Fruit fly (Drosophila melanogaster) whole organism, wandering third instar larva: Measurements from ENCODE around the gene CG33770.

Source experiments
- Abd-B ChIP-seq: fragments of >200 bp; optimal IDR thresholded peaks from 2 replicates; lab custom pipeline; 2017; ENCODE audit warnings: missing biosample characterization, missing genetic modification characterization
- CG32264 ChIP-seq: fragments of 200-800 bp; sonication (Bioruptor generic); optimal IDR thresholded peaks from 2 replicates; lab custom pipeline; 2016; ENCODE audit warnings: missing biosample characterization, missing genetic modification characterization
- CG9705 ChIP-seq: fragments of 200-800 bp; sonication (Bioruptor generic); optimal IDR thresholded peaks from 2 replicates; lab custom pipeline; 2018; ENCODE audit warnings: missing biosample characterization, mild to moderate bottlenecking, missing genetic modification characterization
- CrebA ChIP-seq: fragments of 200-800 bp; sonication (Bioruptor generic); optimal IDR thresholded peaks from 2 replicates; lab custom pipeline; 2016; ENCODE audit warnings: missing biosample characterization, mild to moderate bottlenecking, missing genetic modification characterization, borderline replicate concordance
- Dfd ChIP-seq: fragments of >200 bp; optimal IDR thresholded peaks from 2 replicates; lab custom pipeline; 2017; ENCODE audit warnings: missing biosample characterization, missing genetic modification characterization
- Dif ChIP-seq: fragments of 200-275, 200-300 bp; sonication (Bioruptor generic); optimal IDR thresholded peaks from 2 replicates; lab custom pipeline; 2018; ENCODE audit warnings: missing biosample characterization, missing genetic modification characterization; ENCODE audit not compliant: partially characterized antibody
- HLH106 ChIP-seq: fragments of 200-800 bp; optimal IDR thresholded peaks from 3 replicates; lab custom pipeline; 2019; ENCODE audit warnings: missing biosample characterization, mild to moderate bottlenecking, missing genetic modification characterization, moderate library complexity
- Hnf4 ChIP-seq: fragments of 200-800 bp; sonication (Bioruptor generic); optimal IDR thresholded peaks from 2 replicates; lab custom pipeline; 2016; ENCODE audit warnings: missing biosample characterization, mild to moderate bottlenecking, missing genetic modification characterization
- Hr78 ChIP-seq: fragments of >200 bp; optimal IDR thresholded peaks from 2 replicates; lab custom pipeline; 2017; ENCODE audit warnings: missing biosample characterization, missing genetic modification characterization
- Hr83 ChIP-seq: fragments of 200-300 bp; sonication (Bioruptor generic); optimal IDR thresholded peaks from 2 replicates; lab custom pipeline; 2016; ENCODE audit warnings: missing biosample characterization, mild to moderate bottlenecking, missing genetic modification characterization, moderate library complexity; ENCODE audit not compliant: poor library complexity, severe bottlenecking
- Jra ChIP-seq: sonication (Bioruptor generic); optimal IDR thresholded peaks from 2 replicates; lab custom pipeline; 2016; ENCODE audit warnings: missing biosample characterization, missing genetic modification characterization
- Mio ChIP-seq: sonication (Bioruptor generic); optimal IDR thresholded peaks from 2 replicates; lab custom pipeline; 2016; ENCODE audit warnings: missing biosample characterization, missing genetic modification characterization
- Myc ChIP-seq: fragments of >200 bp; optimal IDR thresholded peaks from 2 replicates; lab custom pipeline; 2017
- OdsH ChIP-seq: fragments of 200-800 bp; sonication (Bioruptor generic); optimal IDR thresholded peaks from 2 replicates; lab custom pipeline; 2016; ENCODE audit warnings: missing biosample characterization, mild to moderate bottlenecking, missing genetic modification characterization
- Rel ChIP-seq, 2 experiments: fragments of 200-800 bp; sonication (Bioruptor generic) in 1 of 2; optimal IDR thresholded peaks; 2 replicates in 1 of 2; 3 replicates in 1 of 2; lab custom pipeline; 2016 to 2019; ENCODE audit warnings: mild to moderate bottlenecking in 2 of 2, missing biosample characterization in 2 of 2, missing genetic modification characterization in 2 of 2, moderate library complexity in 1 of 2
- Sp1 ChIP-seq: fragments of 200-800 bp; sonication (Bioruptor generic); optimal IDR thresholded peaks from 3 replicates; lab custom pipeline; 2019; ENCODE audit warnings: missing biosample characterization, mild to moderate bottlenecking, missing genetic modification characterization, moderate library complexity
- br ChIP-seq: fragments of 200-800 bp; sonication (Bioruptor generic); optimal IDR thresholded peaks from 2 replicates; lab custom pipeline; 2016; ENCODE audit warnings: missing biosample characterization, missing genetic modification characterization
- brk ChIP-seq: fragments of 200-800 bp; sonication (Bioruptor generic); optimal IDR thresholded peaks from 2 replicates; lab custom pipeline; 2016; ENCODE audit warnings: missing biosample characterization, mild to moderate bottlenecking, missing genetic modification characterization
- dmrt93B ChIP-seq: fragments of 200-800 bp; sonication (Bioruptor generic); optimal IDR thresholded peaks from 2 replicates; lab custom pipeline; 2018; ENCODE audit warnings: missing biosample characterization, mild to moderate bottlenecking, missing genetic modification characterization
- dsf ChIP-seq: sonication (Bioruptor generic); optimal IDR thresholded peaks from 2 replicates; lab custom pipeline; 2016; ENCODE audit warnings: missing biosample characterization, missing genetic modification characterization, borderline replicate concordance
- ey ChIP-seq: fragments of 200-800 bp; sonication (Bioruptor generic); optimal IDR thresholded peaks from 2 replicates; lab custom pipeline; 2016; ENCODE audit warnings: missing biosample characterization, missing genetic modification characterization
- foxo ChIP-seq, 2 experiments: fragments of 200-800 bp; sonication (Bioruptor generic); optimal IDR thresholded peaks; 2 replicates in 1 of 2; 3 replicates in 1 of 2; lab custom pipeline; 2016 to 2017; ENCODE audit warnings: missing biosample characterization in 2 of 2, missing genetic modification characterization in 2 of 2
- fru ChIP-seq: fragments of 200-800 bp; sonication (Bioruptor generic); optimal IDR thresholded peaks from 3 replicates; lab custom pipeline; 2016; ENCODE audit warnings: missing biosample characterization, mild to moderate bottlenecking, missing genetic modification characterization
- h ChIP-seq: fragments of 200-800 bp; sonication (Bioruptor generic); optimal IDR thresholded peaks from 3 replicates; lab custom pipeline; 2016; ENCODE audit warnings: missing biosample characterization, mild to moderate bottlenecking, missing genetic modification characterization
- jim ChIP-seq: fragments of 175-275, 200-325 bp; sonication (Bioruptor generic); optimal IDR thresholded peaks from 2 replicates; lab custom pipeline; 2016; ENCODE audit warnings: missing biosample characterization, mild to moderate bottlenecking, missing genetic modification characterization
- lola ChIP-seq: fragments of >200 bp; optimal IDR thresholded peaks from 2 replicates; lab custom pipeline; 2017; ENCODE audit warnings: missing biosample characterization, missing genetic modification characterization
- pan ChIP-seq: fragments of >200 bp; optimal IDR thresholded peaks from 2 replicates; lab custom pipeline; 2017
- psq ChIP-seq: fragments of 200-800 bp; sonication (Bioruptor generic); optimal IDR thresholded peaks from 3 replicates; lab custom pipeline; 2017; ENCODE audit warnings: missing biosample characterization, mild to moderate bottlenecking, missing genetic modification characterization, moderate library complexity
- rgr ChIP-seq: fragments of 200-800 bp; sonication (Bioruptor generic); optimal IDR thresholded peaks from 3 replicates; lab custom pipeline; 2016; ENCODE audit warnings: missing biosample characterization, mild to moderate bottlenecking, missing genetic modification characterization
- sv ChIP-seq: fragments of 200-800 bp; sonication (Bioruptor generic); optimal IDR thresholded peaks from 3 replicates; lab custom pipeline; 2016; ENCODE audit warnings: missing biosample characterization, missing genetic modification characterization
- tai ChIP-seq: sonication (Bioruptor generic); optimal IDR thresholded peaks from 2 replicates; lab custom pipeline; 2016; ENCODE audit warnings: missing biosample characterization, missing genetic modification characterization
- usp ChIP-seq: fragments of >200 bp; optimal IDR thresholded peaks from 2 replicates; lab custom pipeline; 2017; ENCODE audit warnings: missing biosample characterization, missing genetic modification characterization
- woc ChIP-seq: sonication (Bioruptor generic); optimal IDR thresholded peaks from 2 replicates; lab custom pipeline; 2016; ENCODE audit warnings: missing biosample characterization, mild to moderate bottlenecking, missing genetic modification characterization

The CG33770 gene

DNA sequence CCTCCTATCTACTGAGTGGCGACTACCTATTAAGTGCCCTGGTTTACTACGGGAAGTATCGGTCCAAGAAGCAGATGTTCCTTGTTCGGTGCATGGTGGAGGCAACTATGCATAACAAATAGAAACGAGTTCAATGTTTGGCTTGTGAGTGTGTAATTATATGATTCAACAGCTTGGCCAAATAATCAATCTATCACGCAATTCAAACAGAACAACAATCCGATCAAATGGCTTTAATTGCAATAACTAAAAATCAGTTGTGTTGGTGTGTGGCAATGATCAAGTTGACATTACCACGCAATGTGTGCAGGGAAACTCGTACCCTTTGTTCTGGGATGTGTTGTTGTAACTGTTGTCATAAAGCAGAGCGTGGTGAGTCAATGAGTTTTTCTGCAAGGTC, 845 bp upstream of the CG33770 start, which contains the start of gene CG33769:
CG33769 (plus strand) TSS at position 301 of the 400 bp plus-strand sequence.
- no peak for TF ChIP-seq dmrt93B
- no peak for TF ChIP-seq foxo (GFP tag; optimal IDR thresholded peaks at IDR 0.05; lab: Kevin White, UChicago)
- no peak for TF ChIP-seq rgr (GFP tag; lab: Kevin White, UChicago)
- TF ChIP-seq CrebA (GFP tag; lab: Kevin White, UChicago): no peak
- no peak for TF ChIP-seq Jra
- TF ChIP-seq CG32264 (GFP tag; lab: Kevin White, UChicago): no peak
- no peak for TF ChIP-seq Dfd (GFP tag; lab: Kevin White, UChicago)
- no peak for TF ChIP-seq Dif
- TF ChIP-seq Rel (GFP tag; optimal IDR thresholded peaks at IDR 0.05; lab: Kevin White, UChicago): no peak
- no peak for TF ChIP-seq Rel (tag; optimal IDR thresholded peaks at IDR 0.05; lab: Kevin White, UChicago)
- TF ChIP-seq, all 38 proteins: peak for 0

DNA sequence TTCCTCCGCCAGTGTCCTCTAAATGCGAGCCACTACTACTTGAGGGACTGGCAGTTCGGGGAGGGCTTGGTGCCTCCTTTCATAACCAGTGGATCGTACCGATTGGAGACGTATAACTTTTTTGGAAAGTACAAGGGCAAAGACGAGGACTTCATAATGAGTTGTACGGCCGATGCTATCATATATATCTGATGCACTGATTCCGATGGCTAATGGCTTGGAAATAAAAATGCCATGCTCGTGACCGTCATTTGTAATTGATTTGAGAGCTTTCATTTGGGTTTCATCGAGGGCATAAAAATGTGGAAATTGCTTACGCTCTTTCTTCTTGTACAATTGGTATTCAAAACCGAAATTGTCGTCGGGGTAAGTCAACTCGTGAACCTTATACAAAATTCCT, 624 bp downstream of the CG33770 start, which contains the start of gene CG33771:
CG33771 (plus strand) TSS at position 301 of the 400 bp plus-strand sequence.
- TF ChIP-seq ey (GFP tag; lab: Kevin White, UChicago) (no peak), dsf (GFP tag; lab: Kevin White, UChicago) (no peak), foxo (GFP tag; optimal IDR thresholded peaks at IDR 0.05; lab: Kevin White, UChicago) (no peak), CG9705 (GFP tag; lab: Kevin White, UChicago) (no peak), usp (no peak), Rel (GFP tag; optimal IDR thresholded peaks at IDR 0.05; lab: Kevin White, UChicago) (no peak), Rel (tag; optimal IDR thresholded peaks at IDR 0.05; lab: Kevin White, UChicago) (no peak), h (GFP tag; lab: Kevin White, UChicago) (no peak), Myc (lab: Kevin White, UChicago) (no peak), Jra (no peak), brk (no peak), pan (no peak), CG32264 (GFP tag; lab: Kevin White, UChicago) (no peak), Sp1 (GFP tag; lab: Kevin White, UChicago) (no peak)

DNA sequence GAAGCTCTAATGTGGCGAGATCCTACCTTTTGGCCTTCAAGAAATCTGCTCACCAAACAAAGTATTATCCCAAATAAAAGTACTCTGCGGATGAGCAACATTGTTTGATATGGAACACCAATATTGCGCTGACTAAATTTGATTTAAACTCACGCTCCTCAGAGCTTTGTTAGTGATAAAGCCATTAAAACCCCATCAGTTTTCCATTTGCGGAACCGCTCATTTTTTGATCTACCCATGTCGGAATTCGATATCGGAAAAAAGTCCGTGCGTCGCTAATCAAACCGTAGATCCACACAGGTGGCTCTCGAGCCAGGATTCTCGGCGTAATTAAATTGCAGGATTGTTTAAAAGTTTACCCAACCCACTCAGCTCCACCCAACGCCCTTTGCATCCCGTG, 4.0 kb downstream of the CG33770 start, which contains the start of gene CG33772:
CG33772 (minus strand) TSS at position 101 of the 400 bp plus-strand sequence.
- TF ChIP-seq pan (no peak), jim (GFP tag; lab: Kevin White, UChicago) (no peak)
- TF ChIP-seq, all 38 proteins: peak for 0

DNA sequence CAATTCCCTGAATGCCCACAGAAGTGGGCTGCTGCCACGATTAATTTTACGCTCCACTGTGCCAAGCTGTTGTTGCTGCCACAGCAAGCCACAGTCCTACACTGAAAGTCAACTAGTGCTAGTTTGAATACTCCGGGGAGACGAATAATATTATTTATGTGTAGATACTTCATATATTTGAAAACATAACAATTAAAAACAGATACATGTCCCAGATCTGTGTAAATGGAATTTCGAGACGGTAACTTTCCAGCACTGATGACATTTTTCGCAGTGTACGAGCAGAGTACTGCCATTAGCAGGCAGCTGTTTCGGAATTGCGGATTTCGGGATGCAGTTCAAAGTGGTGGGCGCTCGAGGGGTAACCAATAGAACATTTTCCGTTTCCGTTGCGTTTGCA, 16.6 kb downstream of the CG33770 start:
- TF ChIP-seq dmrt93B: no peak
- TF ChIP-seq sv (GFP tag; lab: Kevin White, UChicago): no peak
- TF ChIP-seq woc (GFP tag; lab: Kevin White, UChicago): no peak
- TF ChIP-seq Dif: no peak
- TF ChIP-seq CrebA (GFP tag; lab: Kevin White, UChicago): no peak
- peak; percentile 1 for TF ChIP-seq Sp1 (GFP tag; lab: Kevin White, UChicago)
- no peak for TF ChIP-seq Hr78
- no peak for TF ChIP-seq jim (GFP tag; lab: Kevin White, UChicago)
- TF ChIP-seq Mio (GFP tag; lab: Kevin White, UChicago): no peak
- no peak for TF ChIP-seq Dfd (GFP tag; lab: Kevin White, UChicago)
- peak; percentile 27 for TF ChIP-seq HLH106
- no peak for TF ChIP-seq psq
- TF ChIP-seq pan: no peak
- no peak for TF ChIP-seq br
- no peak for TF ChIP-seq usp
- peak; percentile 25 for TF ChIP-seq fru (GFP tag; lab: Kevin White, UChicago)
- TF ChIP-seq rgr (GFP tag; lab: Kevin White, UChicago): peak; percentile 49
- peak; percentile 44 for TF ChIP-seq ey (GFP tag; lab: Kevin White, UChicago)
- TF ChIP-seq OdsH (GFP tag; lab: Kevin White, UChicago): peak; percentile 11
- TF ChIP-seq Abd-B (GFP tag; lab: Kevin White, UChicago): no peak
- TF ChIP-seq tai (GFP tag; lab: Kevin White, UChicago): no peak
- TF ChIP-seq lola (GFP tag; lab: Kevin White, UChicago): no peak
- no peak for TF ChIP-seq Myc (lab: Kevin White, UChicago)
- TF ChIP-seq Hr83: no peak
- peak; percentile 46 for TF ChIP-seq h (GFP tag; lab: Kevin White, UChicago)
- TF ChIP-seq foxo (GFP tag; optimal IDR thresholded peaks at IDR 0.05; lab: Kevin White, UChicago): peak in 1 of 2 experiments; percentile 8
- no peak for TF ChIP-seq Hnf4
- TF ChIP-seq, all 38 proteins: peak for 8
